Fruit fly (Drosophila melanogaster) whole organism, wandering third instar larva: ENCODE data around the gene EloB.
A peak's percentile ranks its signal among the peaks of the same experiment; 100 is the strongest.

Experiments used
- CG32264 ChIP-seq: fragments of 200-800 bp; sonication (Bioruptor generic); optimal IDR thresholded peaks from 2 replicates; lab custom pipeline; 2016; ENCODE audit warnings: missing biosample characterization, missing genetic modification characterization
- CG9705 ChIP-seq: fragments of 200-800 bp; sonication (Bioruptor generic); optimal IDR thresholded peaks from 2 replicates; lab custom pipeline; 2018; ENCODE audit warnings: missing biosample characterization, mild to moderate bottlenecking, missing genetic modification characterization
- CrebA ChIP-seq: fragments of 200-800 bp; sonication (Bioruptor generic); optimal IDR thresholded peaks from 2 replicates; lab custom pipeline; 2016; ENCODE audit warnings: missing biosample characterization, mild to moderate bottlenecking, missing genetic modification characterization, borderline replicate concordance
- Dfd ChIP-seq: fragments of >200 bp; optimal IDR thresholded peaks from 2 replicates; lab custom pipeline; 2017; ENCODE audit warnings: missing biosample characterization, missing genetic modification characterization
- Dif ChIP-seq: fragments of 200-275, 200-300 bp; sonication (Bioruptor generic); optimal IDR thresholded peaks from 2 replicates; lab custom pipeline; 2018; ENCODE audit warnings: missing biosample characterization, missing genetic modification characterization; ENCODE audit not compliant: partially characterized antibody
- GATAd ChIP-seq: sonication (Bioruptor generic); optimal IDR thresholded peaks from 2 replicates; lab custom pipeline; 2016; ENCODE audit warnings: missing biosample characterization, missing genetic modification characterization
- HLH106 ChIP-seq: fragments of 200-800 bp; optimal IDR thresholded peaks from 3 replicates; lab custom pipeline; 2019; ENCODE audit warnings: missing biosample characterization, mild to moderate bottlenecking, missing genetic modification characterization, moderate library complexity
- Hnf4 ChIP-seq: fragments of 200-800 bp; sonication (Bioruptor generic); optimal IDR thresholded peaks from 2 replicates; lab custom pipeline; 2016; ENCODE audit warnings: missing biosample characterization, mild to moderate bottlenecking, missing genetic modification characterization
- Hr78 ChIP-seq: fragments of >200 bp; optimal IDR thresholded peaks from 2 replicates; lab custom pipeline; 2017; ENCODE audit warnings: missing biosample characterization, missing genetic modification characterization
- Hr83 ChIP-seq: fragments of 200-300 bp; sonication (Bioruptor generic); optimal IDR thresholded peaks from 2 replicates; lab custom pipeline; 2016; ENCODE audit warnings: missing biosample characterization, mild to moderate bottlenecking, missing genetic modification characterization, moderate library complexity; ENCODE audit not compliant: poor library complexity, severe bottlenecking
- Jra ChIP-seq: sonication (Bioruptor generic); optimal IDR thresholded peaks from 2 replicates; lab custom pipeline; 2016; ENCODE audit warnings: missing biosample characterization, missing genetic modification characterization
- Mio ChIP-seq: sonication (Bioruptor generic); optimal IDR thresholded peaks from 2 replicates; lab custom pipeline; 2016; ENCODE audit warnings: missing biosample characterization, missing genetic modification characterization
- N ChIP-seq: fragments of >200 bp; optimal IDR thresholded peaks from 2 replicates; lab custom pipeline; 2018; ENCODE audit warnings: missing biosample characterization, missing external identifiers, missing genetic modification characterization
- OdsH ChIP-seq: fragments of 200-800 bp; sonication (Bioruptor generic); optimal IDR thresholded peaks from 2 replicates; lab custom pipeline; 2016; ENCODE audit warnings: missing biosample characterization, mild to moderate bottlenecking, missing genetic modification characterization
- Rel ChIP-seq, 2 experiments: fragments of 200-800 bp; sonication (Bioruptor generic) in 1 of 2; optimal IDR thresholded peaks; 2 replicates in 1 of 2; 3 replicates in 1 of 2; lab custom pipeline; 2016 to 2019; ENCODE audit warnings: mild to moderate bottlenecking in 2 of 2, missing biosample characterization in 2 of 2, missing genetic modification characterization in 2 of 2, moderate library complexity in 1 of 2
- Sp1 ChIP-seq: fragments of 200-800 bp; sonication (Bioruptor generic); optimal IDR thresholded peaks from 3 replicates; lab custom pipeline; 2019; ENCODE audit warnings: missing biosample characterization, mild to moderate bottlenecking, missing genetic modification characterization, moderate library complexity
- Vsx2 ChIP-seq: fragments of 200-300, 225-300 bp; sonication (Bioruptor generic); optimal IDR thresholded peaks from 2 replicates; lab custom pipeline; 2018; ENCODE audit warnings: missing biosample characterization, missing genetic modification characterization; ENCODE audit not compliant: partially characterized antibody
- br ChIP-seq: fragments of 200-800 bp; sonication (Bioruptor generic); optimal IDR thresholded peaks from 2 replicates; lab custom pipeline; 2016; ENCODE audit warnings: missing biosample characterization, missing genetic modification characterization
- brk ChIP-seq: fragments of 200-800 bp; sonication (Bioruptor generic); optimal IDR thresholded peaks from 2 replicates; lab custom pipeline; 2016; ENCODE audit warnings: missing biosample characterization, mild to moderate bottlenecking, missing genetic modification characterization
- dmrt93B ChIP-seq: fragments of 200-800 bp; sonication (Bioruptor generic); optimal IDR thresholded peaks from 2 replicates; lab custom pipeline; 2018; ENCODE audit warnings: missing biosample characterization, mild to moderate bottlenecking, missing genetic modification characterization
- dsf ChIP-seq: sonication (Bioruptor generic); optimal IDR thresholded peaks from 2 replicates; lab custom pipeline; 2016; ENCODE audit warnings: missing biosample characterization, missing genetic modification characterization, borderline replicate concordance
- ey ChIP-seq: fragments of 200-800 bp; sonication (Bioruptor generic); optimal IDR thresholded peaks from 2 replicates; lab custom pipeline; 2016; ENCODE audit warnings: missing biosample characterization, missing genetic modification characterization
- foxo ChIP-seq, 2 experiments: fragments of 200-800 bp; sonication (Bioruptor generic); optimal IDR thresholded peaks; 2 replicates in 1 of 2; 3 replicates in 1 of 2; lab custom pipeline; 2016 to 2017; ENCODE audit warnings: missing biosample characterization in 2 of 2, missing genetic modification characterization in 2 of 2
- fru ChIP-seq: fragments of 200-800 bp; sonication (Bioruptor generic); optimal IDR thresholded peaks from 3 replicates; lab custom pipeline; 2016; ENCODE audit warnings: missing biosample characterization, mild to moderate bottlenecking, missing genetic modification characterization
- h ChIP-seq: fragments of 200-800 bp; sonication (Bioruptor generic); optimal IDR thresholded peaks from 3 replicates; lab custom pipeline; 2016; ENCODE audit warnings: missing biosample characterization, mild to moderate bottlenecking, missing genetic modification characterization
- jim ChIP-seq: fragments of 175-275, 200-325 bp; sonication (Bioruptor generic); optimal IDR thresholded peaks from 2 replicates; lab custom pipeline; 2016; ENCODE audit warnings: missing biosample characterization, mild to moderate bottlenecking, missing genetic modification characterization
- lola ChIP-seq: fragments of >200 bp; optimal IDR thresholded peaks from 2 replicates; lab custom pipeline; 2017; ENCODE audit warnings: missing biosample characterization, missing genetic modification characterization
- pan ChIP-seq: fragments of >200 bp; optimal IDR thresholded peaks from 2 replicates; lab custom pipeline; 2017
- psq ChIP-seq: fragments of 200-800 bp; sonication (Bioruptor generic); optimal IDR thresholded peaks from 3 replicates; lab custom pipeline; 2017; ENCODE audit warnings: missing biosample characterization, mild to moderate bottlenecking, missing genetic modification characterization, moderate library complexity
- rgr ChIP-seq: fragments of 200-800 bp; sonication (Bioruptor generic); optimal IDR thresholded peaks from 3 replicates; lab custom pipeline; 2016; ENCODE audit warnings: missing biosample characterization, mild to moderate bottlenecking, missing genetic modification characterization
- sage ChIP-seq: fragments of 200-800 bp; sonication (Bioruptor generic); optimal IDR thresholded peaks from 2 replicates; lab custom pipeline; 2016; ENCODE audit warnings: missing biosample characterization, mild to moderate bottlenecking, missing genetic modification characterization
- sv ChIP-seq: fragments of 200-800 bp; sonication (Bioruptor generic); optimal IDR thresholded peaks from 3 replicates; lab custom pipeline; 2016; ENCODE audit warnings: missing biosample characterization, missing genetic modification characterization
- tai ChIP-seq: sonication (Bioruptor generic); optimal IDR thresholded peaks from 2 replicates; lab custom pipeline; 2016; ENCODE audit warnings: missing biosample characterization, missing genetic modification characterization
- woc ChIP-seq: sonication (Bioruptor generic); optimal IDR thresholded peaks from 2 replicates; lab custom pipeline; 2016; ENCODE audit warnings: missing biosample characterization, mild to moderate bottlenecking, missing genetic modification characterization

EloB gene

DNA sequence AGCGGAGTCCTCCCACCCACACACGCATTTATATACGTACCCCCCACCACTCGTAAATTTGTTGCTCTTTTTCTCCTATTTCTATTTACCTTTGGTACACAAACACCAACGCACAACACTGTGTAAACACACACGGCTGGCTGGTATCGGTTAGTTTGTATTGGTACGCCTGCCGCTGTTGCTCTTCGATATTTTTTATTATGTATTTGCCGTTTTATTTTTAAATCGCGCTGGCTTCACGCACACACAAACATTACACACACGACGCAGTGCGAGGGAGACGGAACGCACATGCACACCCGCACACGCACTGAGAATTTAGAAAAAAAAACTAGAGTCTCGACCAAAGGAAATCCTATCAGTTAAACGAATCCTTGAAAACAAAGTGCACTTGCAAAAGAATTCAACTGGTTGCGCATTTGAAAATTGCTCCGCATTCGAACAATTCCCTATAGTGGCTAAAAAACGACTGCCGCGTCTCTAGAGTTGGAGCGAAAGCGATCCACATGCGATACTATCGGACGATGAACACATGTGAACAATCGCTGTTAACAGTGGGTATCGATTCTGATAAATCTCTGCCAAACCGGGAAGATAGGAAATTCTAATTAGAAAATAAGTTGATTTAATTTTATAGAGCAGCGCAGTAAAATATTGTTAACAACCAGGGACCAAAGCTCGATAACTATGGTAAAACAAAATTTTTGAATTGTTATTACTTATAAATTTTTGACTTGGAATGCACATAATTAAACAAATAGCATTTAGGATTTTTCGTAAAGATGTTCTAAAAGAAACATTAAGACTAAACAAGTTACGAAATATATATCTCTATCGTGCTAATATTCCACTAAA, 28.8 kb downstream of the EloB start (continued):
- no peak for TF ChIP-seq CG9705 (GFP tag; lab: Kevin White, UChicago)
- no peak for TF ChIP-seq psq (GFP tag; lab: Kevin White, UChicago)
- TF ChIP-seq Sp1 (GFP tag; lab: Kevin White, UChicago), result peak; percentile 25
- TF ChIP-seq Hnf4 (GFP tag; lab: Kevin White, UChicago), result peak; percentile 14

- TF ChIP-seq Hr78 (no peak), woc (GFP tag; lab: Kevin White, UChicago) (peak; percentile 37), sage (GFP tag; lab: Kevin White, UChicago) (peak; percentile 79), lola (GFP tag; lab: Kevin White, UChicago) (no peak), h (GFP tag; lab: Kevin White, UChicago) (peak; percentile 86), CG32264 (GFP tag; lab: Kevin White, UChicago) (no peak), Hnf4 (GFP tag; lab: Kevin White, UChicago) (peak; percentile 56), N (no peak), Dif (no peak), ey (GFP tag; lab: Kevin White, UChicago) (peak; percentile 79), rgr (GFP tag; lab: Kevin White, UChicago) (peak; percentile 89), GATAd (GFP tag; lab: Kevin White, UChicago) (no peak), OdsH (GFP tag; lab: Kevin White, UChicago) (peak; percentile 85), Sp1 (GFP tag; lab: Kevin White, UChicago) (peak; percentile 82), Rel (GFP tag; optimal IDR thresholded peaks at IDR 0.05; lab: Kevin White, UChicago) (peak; percentile 62), Rel (tag; optimal IDR thresholded peaks at IDR 0.05; lab: Kevin White, UChicago) (peak; percentile 70), CG9705 (GFP tag; lab: Kevin White, UChicago) (peak; percentile 55), sv (GFP tag; lab: Kevin White, UChicago) (peak; percentile 58), br (GFP tag; lab: Kevin White, UChicago) (peak; percentile 76), brk (GFP tag; lab: Kevin White, UChicago) (peak; percentile 74), fru (GFP tag; lab: Kevin White, UChicago) (peak; percentile 72), dmrt93B (GFP tag; lab: Kevin White, UChicago) (peak; percentile 63), CrebA (no peak), HLH106 (tag; lab: Kevin White, UChicago) (peak; percentile 86), foxo (GFP tag; optimal IDR thresholded peaks at IDR 0.05; lab: Kevin White, UChicago) (peak in 1 of 2 experiments; percentile 82), dsf (GFP tag; lab: Kevin White, UChicago) (peak; percentile 9), Hr83 (GFP tag; lab: Kevin White, UChicago) (peak; percentile 61), psq (GFP tag; lab: Kevin White, UChicago) (peak; percentile 84), tai (GFP tag; lab: Kevin White, UChicago) (no peak)
Measured at dm6 chr3R:20549855-20550603, 29.6 kb downstream of the EloB start.

- peak; percentile 22 for TF ChIP-seq fru (GFP tag; lab: Kevin White, UChicago)
- no peak for TF ChIP-seq foxo (GFP tag; optimal IDR thresholded peaks at IDR 0.05; lab: Kevin White, UChicago)
- no peak for TF ChIP-seq woc (GFP tag; lab: Kevin White, UChicago)
- no peak for TF ChIP-seq psq (GFP tag; lab: Kevin White, UChicago)
- TF ChIP-seq Hr83 (GFP tag; lab: Kevin White, UChicago), result peak; percentile 15
- TF ChIP-seq rgr (GFP tag; lab: Kevin White, UChicago), result peak; percentile 21
- TF ChIP-seq Dif, result no peak
- no peak for TF ChIP-seq br (GFP tag; lab: Kevin White, UChicago)
- TF ChIP-seq lola (GFP tag; lab: Kevin White, UChicago), result no peak
- no peak for TF ChIP-seq pan (lab: Kevin White, UChicago)
- no peak for TF ChIP-seq Hnf4 (GFP tag; lab: Kevin White, UChicago)
- TF ChIP-seq Jra (GFP tag; lab: Kevin White, UChicago), result no peak
- no peak for TF ChIP-seq ey (GFP tag; lab: Kevin White, UChicago)
- peak; percentile 21 for TF ChIP-seq h (GFP tag; lab: Kevin White, UChicago)
- no peak for TF ChIP-seq CG9705 (GFP tag; lab: Kevin White, UChicago)
- TF ChIP-seq HLH106 (tag; lab: Kevin White, UChicago), result no peak
- TF ChIP-seq Mio (GFP tag; lab: Kevin White, UChicago), result no peak
- no peak for TF ChIP-seq Dfd (GFP tag; lab: Kevin White, UChicago)
- TF ChIP-seq tai (GFP tag; lab: Kevin White, UChicago), result no peak
- no peak for TF ChIP-seq brk (GFP tag; lab: Kevin White, UChicago)
- TF ChIP-seq N, result no peak
- TF ChIP-seq Sp1 (GFP tag; lab: Kevin White, UChicago), result no peak
- TF ChIP-seq CrebA, result no peak
- no peak for TF ChIP-seq GATAd (GFP tag; lab: Kevin White, UChicago)
- TF ChIP-seq CG32264 (GFP tag; lab: Kevin White, UChicago), result no peak
- TF ChIP-seq Vsx2 (GFP tag; lab: Kevin White, UChicago), result no peak
- no peak for TF ChIP-seq jim (GFP tag; lab: Kevin White, UChicago)
- TF ChIP-seq dmrt93B (GFP tag; lab: Kevin White, UChicago), result no peak
- TF ChIP-seq Hr78, result no peak
- no peak for TF ChIP-seq OdsH (GFP tag; lab: Kevin White, UChicago)
- no peak for TF ChIP-seq Rel (GFP tag; optimal IDR thresholded peaks at IDR 0.05; lab: Kevin White, UChicago)
- TF ChIP-seq Rel (tag; optimal IDR thresholded peaks at IDR 0.05; lab: Kevin White, UChicago), result peak; percentile 9
- TF ChIP-seq sage (GFP tag; lab: Kevin White, UChicago), result no peak
Measured at dm6 chr3R:20549017-20549854, 30.4 kb downstream of the EloB start.
